Worm (Caenorhabditis elegans): ENCODE results near the gene R06B9.5.

The R06B9.5 gene

DNA sequence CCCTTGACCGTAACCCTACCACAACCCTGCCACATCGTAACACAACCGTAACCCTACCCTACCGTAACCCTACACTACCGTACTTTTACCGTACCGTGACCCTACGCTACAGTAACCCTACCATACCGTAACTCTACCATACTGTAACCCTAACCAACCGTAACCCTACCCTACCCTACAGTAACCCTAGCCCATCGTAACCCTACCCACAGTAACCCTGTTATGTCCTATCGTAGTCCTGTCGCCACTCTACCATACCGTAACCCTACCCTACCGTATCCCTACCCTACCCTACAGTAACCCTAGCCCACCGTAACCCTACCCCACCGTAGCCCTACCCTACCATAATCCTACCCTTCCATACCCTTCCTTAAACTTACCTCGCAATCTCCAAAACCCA, 15.5 kb upstream of the R06B9.5 start:
- TF ChIP-seq med-1 (GFP tag; optimal IDR thresholded peaks at IDR 0.05; ENCODE audit: insufficient read depth) (no peak), cog-1 (tag; optimal IDR thresholded peaks at IDR 0.05) (no peak), ref-1 (GFP tag; conservative IDR thresholded peaks at IDR 0.05) (no peak), ztf-23 (GFP tag; IDR thresholded peaks at IDR 0.05) (no peak), klf-2 (GFP tag; conservative IDR thresholded peaks at IDR 0.05) (no peak), tab-1 (GFP tag; IDR thresholded peaks at IDR 0.05) (no peak), flt-1 (GFP tag; IDR thresholded peaks at IDR 0.05) (no peak), T22C8.4 (GFP tag; IDR thresholded peaks at IDR 0.05) (no peak), ztf-29 (GFP tag; IDR thresholded peaks at IDR 0.05) (no peak)

DNA sequence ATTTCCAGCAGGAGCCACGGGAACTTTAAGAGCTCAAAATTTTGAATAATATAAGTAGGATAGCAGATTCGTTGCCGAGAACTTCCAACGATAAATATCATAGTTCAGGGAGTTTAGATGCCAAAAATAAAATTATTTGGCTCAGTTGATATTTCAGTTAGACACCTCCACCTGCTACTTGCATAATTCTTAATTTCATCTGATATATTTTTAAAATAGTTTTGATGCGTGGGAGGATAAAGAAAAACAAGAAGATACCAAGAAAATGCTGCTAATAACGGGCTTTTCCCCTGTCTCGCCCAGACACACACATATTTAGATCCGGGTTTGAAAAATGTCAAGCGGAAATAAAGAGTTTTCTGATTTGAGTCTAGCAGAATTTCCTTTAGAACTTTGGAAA, 14.9 kb upstream of the R06B9.5 start, which contains the start of gene sre-46:
Gene sre-46, minus strand, starts transcription at position 101 of the 400 bp plus-strand sequence.
- no peak for TF ChIP-seq ztf-29 (GFP tag; IDR thresholded peaks at IDR 0.05)
- TF ChIP-seq ref-1 (GFP tag; conservative IDR thresholded peaks at IDR 0.05): no peak
- no peak for TF ChIP-seq flt-1 (GFP tag; IDR thresholded peaks at IDR 0.05)
- TF ChIP-seq med-1 (GFP tag; optimal IDR thresholded peaks at IDR 0.05; ENCODE audit: insufficient read depth): no peak
- TF ChIP-seq ztf-23 (GFP tag; IDR thresholded peaks at IDR 0.05): no peak
- TF ChIP-seq klf-2 (GFP tag; conservative IDR thresholded peaks at IDR 0.05): no peak
- TF ChIP-seq tab-1 (GFP tag; IDR thresholded peaks at IDR 0.05): no peak
- no peak for TF ChIP-seq cog-1 (tag; optimal IDR thresholded peaks at IDR 0.05)
- TF ChIP-seq T22C8.4 (GFP tag; IDR thresholded peaks at IDR 0.05): no peak

DNA sequence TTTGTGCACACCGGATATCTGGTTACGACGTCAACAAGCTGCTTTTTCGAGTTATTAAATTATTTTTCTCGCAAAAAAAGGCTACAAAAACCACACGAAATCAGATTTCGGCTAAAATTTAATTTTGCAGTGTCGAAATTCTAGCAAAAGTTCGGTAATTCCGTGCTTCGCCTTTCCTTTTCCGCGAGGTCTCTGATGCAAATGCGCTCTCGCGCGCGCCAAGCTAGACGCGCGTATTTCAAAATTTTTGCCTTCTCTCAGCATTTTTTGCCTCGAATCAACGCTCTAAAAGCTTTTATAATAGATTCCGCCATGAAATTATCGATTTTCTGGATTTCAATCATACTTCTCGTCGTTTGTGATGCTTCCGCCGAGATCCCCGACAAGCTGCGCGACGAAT, 13.4 kb upstream of the R06B9.5 start, which contains the start of gene Y54G9A.5:
Gene Y54G9A.5, plus strand, starts transcription at position 245 of the 400 bp plus-strand sequence.
- no peak for TF ChIP-seq med-1 (GFP tag; optimal IDR thresholded peaks at IDR 0.05; ENCODE audit: insufficient read depth)
- TF ChIP-seq flt-1 (GFP tag; IDR thresholded peaks at IDR 0.05): no peak
- TF ChIP-seq T22C8.4 (GFP tag; IDR thresholded peaks at IDR 0.05): no peak
- no peak for TF ChIP-seq ref-1 (GFP tag; conservative IDR thresholded peaks at IDR 0.05)
- no peak for TF ChIP-seq ztf-29 (GFP tag; IDR thresholded peaks at IDR 0.05)
- TF ChIP-seq klf-2 (GFP tag; conservative IDR thresholded peaks at IDR 0.05): no peak
- TF ChIP-seq ztf-23 (GFP tag; IDR thresholded peaks at IDR 0.05): no peak
- TF ChIP-seq tab-1 (GFP tag; IDR thresholded peaks at IDR 0.05): no peak
- no peak for TF ChIP-seq cog-1 (tag; optimal IDR thresholded peaks at IDR 0.05)

DNA sequence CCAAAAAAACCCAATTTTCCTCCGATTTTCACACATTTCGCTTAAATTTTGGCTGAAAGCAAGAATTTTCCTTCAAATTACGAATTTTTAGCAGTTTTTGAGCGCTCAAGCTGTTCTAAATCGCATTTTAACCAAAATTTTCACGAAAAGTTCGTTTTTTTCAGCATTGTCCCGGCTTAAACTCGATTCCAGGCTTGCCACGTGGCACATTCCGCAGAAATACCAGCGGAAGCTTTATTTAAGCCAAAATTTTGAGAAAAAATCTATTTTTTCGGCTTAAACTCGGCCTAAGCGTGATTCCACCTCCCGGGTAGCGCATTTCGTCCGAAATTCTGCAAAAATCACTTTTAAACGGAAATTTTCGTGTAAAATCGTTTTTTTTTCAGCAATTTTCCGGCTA, 12.4 kb upstream of the R06B9.5 start:
- TF ChIP-seq med-1 (GFP tag; optimal IDR thresholded peaks at IDR 0.05; ENCODE audit: insufficient read depth) (no peak), tab-1 (GFP tag; IDR thresholded peaks at IDR 0.05) (no peak), ztf-23 (GFP tag; IDR thresholded peaks at IDR 0.05) (no peak), ref-1 (GFP tag; conservative IDR thresholded peaks at IDR 0.05) (no peak), cog-1 (tag; optimal IDR thresholded peaks at IDR 0.05) (no peak), klf-2 (GFP tag; conservative IDR thresholded peaks at IDR 0.05) (no peak), T22C8.4 (GFP tag; IDR thresholded peaks at IDR 0.05) (no peak), ztf-29 (GFP tag; IDR thresholded peaks at IDR 0.05) (no peak), flt-1 (GFP tag; IDR thresholded peaks at IDR 0.05) (no peak)

DNA sequence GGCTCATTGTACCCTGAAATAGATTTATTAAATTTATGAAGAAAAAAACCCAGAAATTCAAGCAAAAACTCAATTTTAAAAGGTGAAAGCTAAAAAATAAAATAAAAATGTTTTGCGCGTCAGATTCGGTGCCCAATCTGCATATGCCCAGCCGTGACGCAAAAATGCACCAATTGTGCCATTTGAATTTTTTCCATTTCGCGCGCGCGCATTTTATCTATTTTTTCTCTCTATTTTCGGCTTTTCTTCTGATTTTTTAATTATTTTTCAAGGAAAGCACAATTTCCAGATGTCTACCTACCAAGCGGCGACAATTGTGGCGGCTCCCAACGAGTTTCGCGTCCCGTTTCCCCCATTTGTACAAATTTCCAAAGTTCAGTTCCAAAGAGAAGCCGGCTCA, 10.3 kb upstream of the R06B9.5 start, which contains the start of the genes Y54G9A.7 and bub-3:
Gene Y54G9A.7, minus strand, starts transcription at position 7 of the 400 bp plus-strand sequence.
Gene bub-3, plus strand, starts transcription at position 270 of the 400 bp plus-strand sequence.
- TF ChIP-seq ref-1 (GFP tag; conservative IDR thresholded peaks at IDR 0.05) (no peak), T22C8.4 (GFP tag; IDR thresholded peaks at IDR 0.05) (no peak), med-1 (GFP tag; optimal IDR thresholded peaks at IDR 0.05; ENCODE audit: insufficient read depth) (no peak), flt-1 (GFP tag; IDR thresholded peaks at IDR 0.05) (no peak), klf-2 (GFP tag; conservative IDR thresholded peaks at IDR 0.05) (no peak), tab-1 (GFP tag; IDR thresholded peaks at IDR 0.05) (no peak), ztf-23 (GFP tag; IDR thresholded peaks at IDR 0.05) (no peak), ztf-29 (GFP tag; IDR thresholded peaks at IDR 0.05) (no peak), cog-1 (tag; optimal IDR thresholded peaks at IDR 0.05) (no peak)

DNA sequence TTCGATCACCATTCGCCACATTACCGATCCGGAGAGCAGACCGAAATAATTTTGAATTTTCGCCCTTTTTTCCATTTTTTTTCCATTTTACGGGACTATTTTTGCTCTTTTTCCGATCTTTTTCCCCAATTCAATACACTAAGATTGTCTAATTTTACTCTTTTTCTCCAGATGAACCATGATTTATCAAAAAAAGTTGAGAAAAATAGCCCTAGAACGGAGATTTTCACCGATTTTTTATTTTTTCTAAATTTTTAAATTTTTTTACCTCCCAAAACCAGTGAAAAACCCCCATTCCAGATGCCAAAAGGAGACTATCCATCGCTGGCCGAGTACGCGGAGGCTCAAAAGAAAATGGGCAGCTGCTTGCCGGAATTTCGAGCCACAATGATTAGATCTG, 6.7 kb upstream of the R06B9.5 start, which contains the start of gene Y54G9A.9:
Gene Y54G9A.9, plus strand, starts transcription at position 301 of the 400 bp plus-strand sequence.
- no peak for TF ChIP-seq cog-1 (tag; optimal IDR thresholded peaks at IDR 0.05)
- TF ChIP-seq ztf-23 (GFP tag; IDR thresholded peaks at IDR 0.05): no peak
- TF ChIP-seq tab-1 (GFP tag; IDR thresholded peaks at IDR 0.05): no peak

DNA sequence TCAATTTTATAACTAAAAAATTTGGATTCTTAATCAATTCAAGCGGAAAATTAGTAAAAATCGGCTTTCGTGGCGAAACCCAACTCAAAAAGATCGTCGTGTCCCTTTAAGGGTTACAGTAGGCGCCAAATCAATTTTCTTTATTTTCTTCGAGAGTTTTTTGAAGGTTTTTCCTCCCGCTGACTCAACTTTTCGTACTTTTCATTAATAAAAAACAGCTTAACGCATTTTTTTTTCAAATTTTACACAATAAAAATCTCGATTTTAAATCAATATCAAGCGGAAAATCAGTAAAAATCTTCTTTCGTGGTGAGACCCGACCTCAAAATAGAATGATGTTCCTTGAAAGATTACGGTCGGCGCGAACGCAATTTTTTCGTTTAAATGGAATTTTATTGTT, 4.0 kb upstream of the R06B9.5 start:
- TF ChIP-seq cog-1 (tag; optimal IDR thresholded peaks at IDR 0.05): no peak
- no peak for TF ChIP-seq tab-1 (GFP tag; IDR thresholded peaks at IDR 0.05)
- TF ChIP-seq klf-2 (GFP tag; conservative IDR thresholded peaks at IDR 0.05): no peak
- TF ChIP-seq med-1 (GFP tag; optimal IDR thresholded peaks at IDR 0.05; ENCODE audit: insufficient read depth): no peak
- TF ChIP-seq flt-1 (GFP tag; IDR thresholded peaks at IDR 0.05): no peak
- TF ChIP-seq ztf-23 (GFP tag; IDR thresholded peaks at IDR 0.05): no peak
- no peak for TF ChIP-seq ref-1 (GFP tag; conservative IDR thresholded peaks at IDR 0.05)
- TF ChIP-seq ztf-29 (GFP tag; IDR thresholded peaks at IDR 0.05): no peak
- TF ChIP-seq T22C8.4 (GFP tag; IDR thresholded peaks at IDR 0.05): no peak

DNA sequence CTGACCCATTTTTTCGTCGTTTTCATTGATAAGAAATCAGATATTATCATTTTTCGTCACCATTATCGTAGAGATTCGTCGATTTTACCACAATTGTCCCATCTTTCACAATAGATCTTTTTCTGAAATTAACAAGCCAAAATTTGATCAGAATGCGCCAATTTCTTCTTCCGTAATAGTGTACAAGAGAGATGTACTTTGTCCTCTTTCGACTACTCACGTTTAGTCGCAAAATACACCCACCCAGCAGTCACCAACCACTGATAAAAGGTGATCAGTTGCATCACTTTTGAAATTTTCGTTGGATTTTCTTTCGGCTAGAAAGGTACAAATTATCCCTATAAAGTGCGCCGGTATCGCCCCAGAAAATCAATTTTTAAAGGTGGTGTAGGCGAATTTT, 3.5 kb upstream of the R06B9.5 start:
- no peak for TF ChIP-seq cog-1 (tag; optimal IDR thresholded peaks at IDR 0.05)
- TF ChIP-seq tab-1 (GFP tag; IDR thresholded peaks at IDR 0.05): no peak
- no peak for TF ChIP-seq T22C8.4 (GFP tag; IDR thresholded peaks at IDR 0.05)
- no peak for TF ChIP-seq ref-1 (GFP tag; conservative IDR thresholded peaks at IDR 0.05)
- no peak for TF ChIP-seq med-1 (GFP tag; optimal IDR thresholded peaks at IDR 0.05; ENCODE audit: insufficient read depth)
- TF ChIP-seq flt-1 (GFP tag; IDR thresholded peaks at IDR 0.05): no peak

DNA sequence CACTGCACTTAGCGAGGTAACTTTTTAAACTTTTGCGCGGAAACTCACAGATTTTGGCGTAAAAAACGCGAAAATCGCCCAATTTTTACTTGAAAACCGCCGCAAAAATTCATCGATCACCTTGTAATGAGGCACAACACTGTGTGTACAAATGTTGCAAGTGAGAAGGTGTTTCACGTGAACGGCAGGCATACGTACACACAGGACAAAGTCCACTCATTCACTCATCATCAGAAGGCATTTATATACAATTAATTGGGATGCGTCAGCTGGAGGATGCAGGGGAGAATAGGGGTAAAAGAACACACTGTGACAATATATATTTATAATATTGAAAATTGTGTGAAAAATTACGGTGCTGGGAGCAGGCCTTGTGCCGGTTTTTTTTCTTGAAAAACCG, 786 bp downstream of the R06B9.5 start:
- TF ChIP-seq ztf-29 (GFP tag; IDR thresholded peaks at IDR 0.05) (no peak), tab-1 (GFP tag; IDR thresholded peaks at IDR 0.05) (no peak), flt-1 (GFP tag; IDR thresholded peaks at IDR 0.05) (no peak), ztf-23 (GFP tag; IDR thresholded peaks at IDR 0.05) (no peak), cog-1 (tag; optimal IDR thresholded peaks at IDR 0.05) (no peak), klf-2 (GFP tag; conservative IDR thresholded peaks at IDR 0.05) (no peak), ref-1 (GFP tag; conservative IDR thresholded peaks at IDR 0.05) (no peak), med-1 (GFP tag; optimal IDR thresholded peaks at IDR 0.05; ENCODE audit: insufficient read depth) (no peak), T22C8.4 (GFP tag; IDR thresholded peaks at IDR 0.05) (no peak)
